Fruit fly (Drosophila melanogaster) whole organism, prepupa: ENCODE measurements around the gene CG5989.
A peak's percentile ranks its signal among the peaks of the same experiment; 100 is the strongest.

Experiments used
- CG10669 ChIP-seq: fragments of 200-800 bp; sonication (Bioruptor generic); optimal IDR thresholded peaks from 3 replicates; lab custom pipeline; 2018; ENCODE audit warnings: missing biosample characterization, mild to moderate bottlenecking, missing genetic modification characterization, moderate library complexity
- CG11762 ChIP-seq: fragments of 200-800 bp; sonication (Bioruptor generic); optimal IDR thresholded peaks from 3 replicates; lab custom pipeline; 2016; ENCODE audit warnings: missing biosample characterization, missing genetic modification characterization; ENCODE audit not compliant: insufficient read depth
- CG11902 ChIP-seq: fragments of 200-800 bp; sonication (Bioruptor generic); optimal IDR thresholded peaks from 3 replicates; lab custom pipeline; 2016; ENCODE audit warnings: missing biosample characterization, missing genetic modification characterization
- CG15336 ChIP-seq: fragments of 200-800 bp; sonication (Bioruptor generic); IDR thresholded peaks from 2 replicates; pipeline ENCODE4 v1.3.6; 2022; ENCODE audit warnings: missing biosample characterization, missing genetic modification characterization
- CG1621 ChIP-seq: fragments of 200-800 bp; sonication (Bioruptor generic); optimal IDR thresholded peaks from 3 replicates; lab custom pipeline; 2018; ENCODE audit warnings: missing biosample characterization, mild to moderate bottlenecking, missing genetic modification characterization
- CG16779 ChIP-seq: fragments of 200-800 bp; sonication (Bioruptor generic); optimal IDR thresholded peaks from 3 replicates; lab custom pipeline; 2017; ENCODE audit warnings: missing biosample characterization, mild to moderate bottlenecking, missing genetic modification characterization
- CG34406 ChIP-seq: fragments of 200-800 bp; sonication (Bioruptor generic); optimal IDR thresholded peaks from 3 replicates; lab custom pipeline; 2016; ENCODE audit warnings: missing biosample characterization, missing genetic modification characterization
- CG3919 ChIP-seq: fragments of 200-800 bp; sonication (Bioruptor generic); optimal IDR thresholded peaks from 3 replicates; lab custom pipeline; 2016; ENCODE audit warnings: missing biosample characterization, missing genetic modification characterization
- CG4318 ChIP-seq: fragments of 200-800 bp; sonication (Bioruptor generic); optimal IDR thresholded peaks from 3 replicates; lab custom pipeline; 2017; ENCODE audit warnings: missing biosample characterization, mild to moderate bottlenecking, missing genetic modification characterization
- CG6276 ChIP-seq: fragments of 200-800 bp; sonication (Bioruptor generic); optimal IDR thresholded peaks from 2 replicates; lab custom pipeline; 2017; ENCODE audit warnings: missing biosample characterization, mild to moderate bottlenecking, missing genetic modification characterization
- CG6792 ChIP-seq: fragments of 200-800 bp; sonication (Bioruptor generic); optimal IDR thresholded peaks from 3 replicates; lab custom pipeline; 2016; ENCODE audit warnings: missing biosample characterization, missing genetic modification characterization
- CG6854 ChIP-seq: fragments of 200-800 bp; sonication (Bioruptor generic); optimal IDR thresholded peaks from 2 replicates; lab custom pipeline; 2017; ENCODE audit warnings: missing biosample characterization, mild to moderate bottlenecking, missing genetic modification characterization
- CG8319 ChIP-seq: fragments of 200-800 bp; sonication (Bioruptor generic); optimal IDR thresholded peaks from 3 replicates; lab custom pipeline; 2016; ENCODE audit warnings: missing biosample characterization, missing genetic modification characterization
- CG8632 ChIP-seq: fragments of 200-800 bp; sonication (Bioruptor generic); optimal IDR thresholded peaks from 3 replicates; lab custom pipeline; 2016; ENCODE audit warnings: missing biosample characterization, missing genetic modification characterization
- Eip75B ChIP-seq: fragments of 200-800 bp; sonication (Bioruptor generic); optimal IDR thresholded peaks from 3 replicates; lab custom pipeline; 2016; ENCODE audit warnings: missing biosample characterization, missing genetic modification characterization
- Eip93F ChIP-seq: fragments of 200-800 bp; sonication (Bioruptor generic); optimal IDR thresholded peaks from 2 replicates; lab custom pipeline; 2016; ENCODE audit warnings: missing biosample characterization, mild to moderate bottlenecking, missing genetic modification characterization
- Ets21C ChIP-seq: fragments of 200-800 bp; sonication (Bioruptor generic); optimal IDR thresholded peaks from 3 replicates; lab custom pipeline; 2016; ENCODE audit warnings: missing biosample characterization, missing genetic modification characterization
- Ets96B ChIP-seq: fragments of 200-800 bp; optimal IDR thresholded peaks from 2 replicates; lab custom pipeline; 2019; ENCODE audit warnings: missing biosample characterization, mild to moderate bottlenecking, missing genetic modification characterization, moderate library complexity
- Hr39 ChIP-seq: fragments of 200-800 bp; sonication (Bioruptor generic); optimal IDR thresholded peaks from 2 replicates; lab custom pipeline; 2016; ENCODE audit warnings: missing biosample characterization, missing genetic modification characterization
- Hr4 ChIP-seq: fragments of 200-800 bp; sonication (Bioruptor generic); optimal IDR thresholded peaks from 3 replicates; lab custom pipeline; 2016; ENCODE audit warnings: missing biosample characterization, missing genetic modification characterization
- Lpt ChIP-seq: fragments of 200-800 bp; sonication (Bioruptor generic); optimal IDR thresholded peaks from 3 replicates; lab custom pipeline; 2016; ENCODE audit warnings: missing biosample characterization, missing genetic modification characterization
- Met ChIP-seq: fragments of 200-800 bp; sonication (Bioruptor generic); optimal IDR thresholded peaks from 3 replicates; lab custom pipeline; 2016; ENCODE audit warnings: missing biosample characterization, missing genetic modification characterization
- Smox ChIP-seq: fragments of 200-800 bp; sonication (Bioruptor generic); optimal IDR thresholded peaks from 3 replicates; lab custom pipeline; 2016; ENCODE audit warnings: missing biosample characterization, missing genetic modification characterization
- Sox14 ChIP-seq: fragments of 200-800 bp; sonication (Bioruptor generic); optimal IDR thresholded peaks from 3 replicates; lab custom pipeline; 2016; ENCODE audit warnings: missing biosample characterization, missing genetic modification characterization
- Sox15 ChIP-seq: fragments of 200-800 bp; sonication (Bioruptor generic); optimal IDR thresholded peaks from 3 replicates; lab custom pipeline; 2016; ENCODE audit warnings: missing biosample characterization, missing genetic modification characterization
- acj6 ChIP-seq: fragments of 200-800 bp; sonication (Bioruptor generic); optimal IDR thresholded peaks from 3 replicates; lab custom pipeline; 2016; ENCODE audit warnings: missing biosample characterization, missing genetic modification characterization
- dac ChIP-seq: fragments of 200-800 bp; sonication (Bioruptor generic); optimal IDR thresholded peaks from 2 replicates; lab custom pipeline; 2017; ENCODE audit warnings: missing biosample characterization, mild to moderate bottlenecking, missing genetic modification characterization
- dsx ChIP-seq: fragments of 200-800 bp; optimal IDR thresholded peaks from 3 replicates; lab custom pipeline; 2019; ENCODE audit warnings: missing biosample characterization, mild to moderate bottlenecking, missing genetic modification characterization, moderate library complexity; ENCODE audit not compliant: poor library complexity, severe bottlenecking
- esn ChIP-seq: fragments of 200-800 bp; sonication (Bioruptor generic); optimal IDR thresholded peaks from 2 replicates; lab custom pipeline; 2016; ENCODE audit warnings: missing biosample characterization, mild to moderate bottlenecking, missing genetic modification characterization, moderate library complexity
- fkh ChIP-seq: fragments of 200-800 bp; sonication (Bioruptor generic); optimal IDR thresholded peaks from 3 replicates; lab custom pipeline; 2017; ENCODE audit warnings: missing biosample characterization, mild to moderate bottlenecking, missing genetic modification characterization, moderate library complexity
- net ChIP-seq: fragments of 200-800 bp; sonication (Bioruptor generic); optimal IDR thresholded peaks from 3 replicates; lab custom pipeline; 2016; ENCODE audit warnings: missing biosample characterization, missing genetic modification characterization
- pdm3 ChIP-seq: fragments of 200-800 bp; sonication (Bioruptor generic); optimal IDR thresholded peaks from 3 replicates; lab custom pipeline; 2016; ENCODE audit warnings: missing biosample characterization, missing genetic modification characterization
- salr ChIP-seq, 2 experiments: fragments of 200-800 bp; sonication (Bioruptor generic); optimal IDR thresholded peaks; 3 replicates each; lab custom pipeline; 2016 to 2018; ENCODE audit warnings: missing biosample characterization in 2 of 2, missing genetic modification characterization in 2 of 2, mild to moderate bottlenecking in 1 of 2
- ss ChIP-seq, 2 experiments: fragments of 200-800 bp; sonication (Bioruptor generic); optimal IDR thresholded peaks; 2 replicates in 1 of 2; 3 replicates in 1 of 2; lab custom pipeline; 2017 to 2018; ENCODE audit warnings: mild to moderate bottlenecking in 2 of 2, missing biosample characterization in 2 of 2, missing genetic modification characterization in 2 of 2, moderate library complexity in 1 of 2
- svp ChIP-seq: fragments of 200-800 bp; sonication (Bioruptor generic); peaks from one replicate; lab custom pipeline; 2016; ENCODE audit warnings: missing biosample characterization, missing genetic modification characterization
- topi ChIP-seq: fragments of 200-800 bp; sonication (Bioruptor generic); optimal IDR thresholded peaks from 3 replicates; lab custom pipeline; 2016; ENCODE audit warnings: missing biosample characterization, missing genetic modification characterization
- vri ChIP-seq: fragments of 200-800 bp; sonication (Bioruptor generic); optimal IDR thresholded peaks from 3 replicates; lab custom pipeline; 2016; ENCODE audit warnings: missing biosample characterization, mild to moderate bottlenecking, missing genetic modification characterization

The CG5989 gene

dm6 chr3L:8627839-8628827 is 24.2 kb upstream of the CG5989 start:
- TF ChIP-seq topi (GFP tag; lab: Kevin White, UChicago) (no peak), dsx (peak; percentile 86)

- TF ChIP-seq Sox14 (GFP tag; lab: Kevin White, UChicago), result peak; percentile 60
- TF ChIP-seq CG8319 (GFP tag; lab: Kevin White, UChicago), result no peak
- no peak for TF ChIP-seq CG11902
Observed at dm6 chr3L:8623702-8624421, 19.9 kb upstream of the CG5989 start, which contains the start of the genes GAPsec and Zasp66. TSS of gene GAPsec (minus strand) at chr3L:8623901. TSS of gene Zasp66 (plus strand) at chr3L:8624371.

dm6 chr3L:8621465-8621864 is 17.5 kb upstream of the CG5989 start:
- TF ChIP-seq Eip75B (GFP tag; lab: Kevin White, UChicago), result no peak
- TF ChIP-seq CG3919, result no peak
- no peak for TF ChIP-seq CG8632
- no peak for TF ChIP-seq Eip93F (GFP tag; lab: Kevin White, UChicago)
- TF ChIP-seq CG15336 (GFP tag; lab: Robert Waterston, UW), result no peak
- TF ChIP-seq salr (GFP tag; optimal IDR thresholded peaks at IDR 0.05; lab: Kevin White, UChicago), result no peak
- no peak for TF ChIP-seq net (GFP tag; lab: Kevin White, UChicago)
- TF ChIP-seq ss (GFP tag; optimal IDR thresholded peaks at IDR 0.05; lab: Kevin White, UChicago), result no peak
- no peak for TF ChIP-seq Smox
- no peak for TF ChIP-seq Ets96B
- no peak for TF ChIP-seq Sox15 (GFP tag; lab: Kevin White, UChicago)
- no peak for TF ChIP-seq CG34406 (GFP tag; lab: Kevin White, UChicago)

- TF ChIP-seq svp (GFP tag; lab: Kevin White, UChicago) (peak; percentile 58), Hr39 (GFP tag; lab: Kevin White, UChicago) (no peak), CG16779 (tag; lab: Kevin White, UChicago) (no peak), CG11762 (GFP tag; lab: Kevin White, UChicago) (no peak), ss (GFP tag; optimal IDR thresholded peaks at IDR 0.05; lab: Kevin White, UChicago) (no peak), dac (GFP tag; lab: Kevin White, UChicago) (no peak), acj6 (no peak), CG1621 (tag; lab: Kevin White, UChicago) (no peak)
Observed at dm6 chr3L:8619588-8619987, 15.6 kb upstream of the CG5989 start, which contains the start of gene S-Lap2. TSS of gene S-Lap2 (plus strand) at chr3L:8619888.

dm6 chr3L:8616935-8617334 is 13.0 kb upstream of the CG5989 start, which contains the start of gene S-Lap1:
TSS of gene S-Lap1 (plus strand) at chr3L:8617235.
- TF ChIP-seq Hr4 (GFP tag; lab: Kevin White, UChicago) (no peak), Eip75B (GFP tag; lab: Kevin White, UChicago) (no peak), CG6276 (no peak), CG15336 (GFP tag; lab: Robert Waterston, UW) (no peak), fkh (GFP tag; lab: Kevin White, UChicago) (no peak), topi (GFP tag; lab: Kevin White, UChicago) (no peak)

- no peak for TF ChIP-seq esn (GFP tag; lab: Kevin White, UChicago)
- TF ChIP-seq CG8632, result no peak
- TF ChIP-seq CG16779 (tag; lab: Kevin White, UChicago), result no peak
- TF ChIP-seq Lpt (GFP tag; lab: Kevin White, UChicago), result no peak
- TF ChIP-seq pdm3 (GFP tag; lab: Kevin White, UChicago), result peak; percentile 41
- TF ChIP-seq CG6854 (GFP tag; lab: Kevin White, UChicago), result no peak
- TF ChIP-seq CG4318 (GFP tag; lab: Kevin White, UChicago), result no peak
- TF ChIP-seq CG6792 (GFP tag; lab: Kevin White, UChicago), result peak; percentile 18
- TF ChIP-seq CG10669 (GFP tag; lab: Kevin White, UChicago), result peak; percentile 45
- peak; percentile 14 for TF ChIP-seq Met (GFP tag; lab: Kevin White, UChicago)
- TF ChIP-seq CG8319 (GFP tag; lab: Kevin White, UChicago), result no peak
- no peak for TF ChIP-seq vri (GFP tag; lab: Kevin White, UChicago)
- TF ChIP-seq acj6, result peak; percentile 23
- TF ChIP-seq Ets21C, result no peak
- TF ChIP-seq CG11902, result no peak
- TF ChIP-seq fkh (GFP tag; lab: Kevin White, UChicago), result no peak
- TF ChIP-seq Hr4 (GFP tag; lab: Kevin White, UChicago), result peak; percentile 28
- peak; percentile 75 for TF ChIP-seq svp (GFP tag; lab: Kevin White, UChicago)
Observed at dm6 chr3L:8607449-8607848, 3.5 kb upstream of the CG5989 start.
